Worm (Caenorhabditis elegans) whole organism, L4 larva: ENCODE data around the gene srh-74.
A peak's percentile ranks its signal among the peaks of the same experiment; 100 is the strongest.

Experiments used
- F44E2.7 ChIP-seq: fragments of 200-800 bp; sonication (Bioruptor generic); IDR thresholded peaks from 2 replicates; pipeline ENCODE4 v2.1.2; 2022; ENCODE audit warnings: missing genetic modification characterization, missing compliant biosample characterization
- R02D3.7 ChIP-seq: fragments of 150-350 bp; sonication (generic microtip); optimal IDR thresholded peaks from 3 replicates; lab custom pipeline; 2014; ENCODE audit warnings: missing biosample characterization, missing genetic modification characterization
- Y5F2A.4 ChIP-seq: fragments of 200-800 bp; sonication (Bioruptor generic); optimal IDR thresholded peaks from 2 replicates; lab custom pipeline; 2018; ENCODE audit warnings: mild to moderate bottlenecking, missing genetic modification characterization, missing compliant biosample characterization
- aly-2 ChIP-seq: sonication (generic microtip); optimal IDR thresholded peaks from 2 replicates; lab custom pipeline; 2018; ENCODE audit warnings: missing biosample characterization, missing genetic modification characterization
- ama-1 ChIP-seq: fragments of 150-350 bp; optimal IDR thresholded peaks from 2 replicates; lab custom pipeline; 2014; ENCODE audit warnings: inconsistent platforms, mixed read lengths
- attf-4 ChIP-seq: sonication (generic microtip); optimal IDR thresholded peaks from 3 replicates; lab custom pipeline; 2017; ENCODE audit warnings: missing biosample characterization, missing genetic modification characterization
- ceh-20 ChIP-seq: fragments of 200-800 bp; sonication (Bioruptor generic); IDR thresholded peaks from 2 replicates; pipeline ENCODE4 v1.3.6; 2022; ENCODE audit warnings: missing genetic modification reagents, missing genetic modification characterization, missing compliant biosample characterization
- ceh-28 ChIP-seq: fragments of 150-350 bp; optimal IDR thresholded peaks from 2 replicates; lab custom pipeline; 2014; ENCODE audit warnings: missing biosample characterization, missing genetic modification reagents, missing genetic modification characterization
- ceh-32 ChIP-seq: sonication (generic microtip); optimal IDR thresholded peaks from 2 replicates; lab custom pipeline; 2016; ENCODE audit warnings: mild to moderate bottlenecking, missing genetic modification characterization, missing compliant biosample characterization; ENCODE audit not compliant: poor library complexity
- cey-2 ChIP-seq: sonication (generic microtip); optimal IDR thresholded peaks from 3 replicates; lab custom pipeline; 2017; ENCODE audit warnings: missing genetic modification characterization, mild to moderate bottlenecking, missing compliant biosample characterization, antibody characterized with exemption, borderline replicate concordance; ENCODE audit not compliant: insufficient read depth
- dmd-9 ChIP-seq: fragments of 200-800 bp; sonication (Bioruptor generic); IDR thresholded peaks from 2 replicates; pipeline ENCODE4 v1.3.6; 2022; ENCODE audit warnings: missing genetic modification reagents, missing genetic modification characterization, missing compliant biosample characterization
- duxl-1 ChIP-seq: sonication (generic microtip); optimal IDR thresholded peaks from 2 replicates; lab custom pipeline; 2016; ENCODE audit warnings: mild to moderate bottlenecking, missing genetic modification characterization, moderate library complexity, missing compliant biosample characterization; ENCODE audit not compliant: poor library complexity
- dve-1 ChIP-seq: sonication (generic microtip); optimal IDR thresholded peaks from 2 replicates; lab custom pipeline; 2017; ENCODE audit warnings: antibody characterized with exemption, mild to moderate bottlenecking, missing genetic modification characterization, missing compliant biosample characterization; ENCODE audit not compliant: insufficient read depth
- egl-27 ChIP-seq: sonication (generic microtip); optimal IDR thresholded peaks from 3 replicates; lab custom pipeline; 2017; ENCODE audit warnings: missing biosample characterization, missing genetic modification reagents, missing genetic modification characterization
- fkh-10 ChIP-seq: fragments of 150-350 bp; optimal IDR thresholded peaks from 2 replicates; lab custom pipeline; 2014; ENCODE audit warnings: missing biosample characterization, missing genetic modification reagents, missing genetic modification characterization
- fos-1 ChIP-seq: fragments of 150-350 bp; optimal IDR thresholded peaks from 2 replicates; lab custom pipeline; 2014; ENCODE audit warnings: missing biosample characterization, missing genetic modification characterization
- gei-8 ChIP-seq: fragments of 200-800 bp; sonication (Bioruptor generic); optimal IDR thresholded peaks from 2 replicates; lab custom pipeline; 2018; ENCODE audit warnings: mild to moderate bottlenecking, missing genetic modification characterization, missing compliant biosample characterization
- hif-1 ChIP-seq, 2 experiments: sonication (generic microtip); optimal IDR thresholded peaks; 2 replicates each; lab custom pipeline; 2016 to 2017; ENCODE audit warnings: missing compliant biosample characterization in 2 of 2, missing genetic modification characterization in 2 of 2, missing genetic modification reagents in 2 of 2, missing genotype in 2 of 2, mild to moderate bottlenecking in 1 of 2
- hlh-11 ChIP-seq: fragments of 200-800 bp; sonication (Bioruptor generic); optimal IDR thresholded peaks from 2 replicates; lab custom pipeline; 2018; ENCODE audit warnings: mild to moderate bottlenecking, missing genetic modification characterization, missing compliant biosample characterization
- hlh-30 ChIP-seq: sonication (generic microtip); optimal IDR thresholded peaks from 2 replicates; lab custom pipeline; 2017; ENCODE audit warnings: antibody characterized with exemption, mild to moderate bottlenecking, missing genetic modification characterization, missing compliant biosample characterization; ENCODE audit not compliant: insufficient read depth
- hmg-1.1 ChIP-seq: fragments of 200-800 bp; sonication (Bioruptor generic); IDR thresholded peaks from 2 replicates; pipeline ENCODE4 v1.3.6; 2022; ENCODE audit warnings: missing genetic modification reagents, missing genetic modification characterization, missing compliant biosample characterization
- jun-1 ChIP-seq: fragments of 150-350 bp; optimal IDR thresholded peaks from 2 replicates; lab custom pipeline; 2014; ENCODE audit warnings: missing biosample characterization, missing genetic modification reagents, missing genetic modification characterization
- lin-13 ChIP-seq: fragments of 150-350 bp; optimal IDR thresholded peaks from 2 replicates; lab custom pipeline; 2014; ENCODE audit warnings: missing biosample characterization, missing genetic modification reagents, missing genetic modification characterization
- lin-38 ChIP-seq: fragments of 200-800 bp; sonication (Bioruptor generic); IDR thresholded peaks from 2 replicates; pipeline ENCODE4 v1.3.6; 2022; ENCODE audit warnings: missing genetic modification reagents, missing genetic modification characterization, missing compliant biosample characterization
- lin-39 ChIP-seq: fragments of 150-350 bp; optimal IDR thresholded peaks from 2 replicates; lab custom pipeline; 2014; ENCODE audit warnings: missing biosample characterization, missing genetic modification reagents, missing genetic modification characterization
- lir-3 ChIP-seq: sonication (generic microtip); optimal IDR thresholded peaks from 2 replicates; lab custom pipeline; 2016; ENCODE audit warnings: mild to moderate bottlenecking, missing genetic modification characterization, missing compliant biosample characterization
- lsy-2 ChIP-seq, 2 experiments: fragments of 150-350 bp in 1 of 2; sonication (generic microtip) in 1 of 2; optimal IDR thresholded peaks; 2 replicates each; lab custom pipeline; 2014 to 2017; ENCODE audit warnings: missing biosample characterization in 2 of 2, missing genetic modification characterization in 2 of 2
- madf-5 ChIP-seq, 2 experiments: fragments of 200-800 bp; sonication (Bioruptor generic); IDR thresholded peaks; 2 replicates each; pipeline ENCODE4 v1.3.6; 2022; ENCODE audit warnings: missing compliant biosample characterization in 2 of 2, missing genetic modification characterization in 2 of 2
- madf-9 ChIP-seq: fragments of 200-800 bp; sonication (Bioruptor generic); conservative IDR thresholded peaks from 2 replicates; pipeline ENCODE4 v1.3.6; 2022; ENCODE audit warnings: missing genetic modification reagents, missing genetic modification characterization, missing compliant biosample characterization
- mdt-29 ChIP-seq: fragments of 200-800 bp; sonication (Bioruptor generic); IDR thresholded peaks from 2 replicates; pipeline ENCODE4 v1.3.6; 2022; ENCODE audit warnings: missing genetic modification reagents, missing genetic modification characterization, missing compliant biosample characterization
- mep-1 ChIP-seq: fragments of 150-350 bp; sonication (generic microtip); optimal IDR thresholded peaks from 3 replicates; lab custom pipeline; 2014; ENCODE audit warnings: missing biosample characterization, missing genetic modification characterization
- mes-2 ChIP-seq: sonication (generic microtip); optimal IDR thresholded peaks from 2 replicates; lab custom pipeline; 2016; ENCODE audit warnings: missing genotype, mild to moderate bottlenecking, missing genetic modification characterization, missing compliant biosample characterization; ENCODE audit not compliant: poor library complexity, severe bottlenecking
- nhr-102 ChIP-seq: sonication (generic microtip); optimal IDR thresholded peaks from 2 replicates; lab custom pipeline; 2016; ENCODE audit warnings: mild to moderate bottlenecking, missing genetic modification characterization, moderate library complexity, missing compliant biosample characterization
- nhr-11 ChIP-seq: fragments of 150-350 bp; optimal IDR thresholded peaks from 2 replicates; lab custom pipeline; 2014; ENCODE audit warnings: missing biosample characterization, missing genetic modification characterization
- nhr-111 ChIP-seq: fragments of 200-800 bp; sonication (Bioruptor generic); optimal IDR thresholded peaks from 2 replicates; lab custom pipeline; 2018; ENCODE audit warnings: mild to moderate bottlenecking, missing genetic modification characterization, missing compliant biosample characterization
- nhr-25 ChIP-seq: sonication (generic microtip); optimal IDR thresholded peaks from 2 replicates; lab custom pipeline; 2017; ENCODE audit warnings: missing genetic modification characterization, mild to moderate bottlenecking, missing compliant biosample characterization, antibody characterized with exemption, moderate library complexity, borderline replicate concordance; ENCODE audit not compliant: insufficient read depth
- nhr-41 ChIP-seq: fragments of 200-800 bp; sonication (Bioruptor generic); IDR thresholded peaks from 2 replicates; pipeline ENCODE4 v1.3.6; 2022; ENCODE audit warnings: missing genetic modification reagents, missing genetic modification characterization, missing compliant biosample characterization
- nhr-42 ChIP-seq: fragments of 200-800 bp; sonication (Bioruptor generic); IDR thresholded peaks from 2 replicates; pipeline ENCODE4 v1.3.6; 2022; ENCODE audit warnings: missing genetic modification characterization, missing compliant biosample characterization
- nhr-76 ChIP-seq: fragments of 150-350 bp; optimal IDR thresholded peaks from 2 replicates; lab custom pipeline; 2014; ENCODE audit warnings: missing biosample characterization, missing genetic modification characterization
- pha-4 ChIP-seq, 2 experiments: fragments of 150-350 bp in 1 of 2; fragments of 200-800 bp in 1 of 2; sonication (Bioruptor generic) in 1 of 2; IDR thresholded peaks in 1 of 2; optimal IDR thresholded peaks in 1 of 2; 2 replicates each; pipeline versions ENCODE4 v1.3.6 to Lab custom; 2014 to 2022; ENCODE audit warnings: missing genetic modification characterization in 2 of 2, missing genetic modification reagents in 2 of 2, missing biosample characterization in 1 of 2, missing compliant biosample characterization in 1 of 2
- pqm-1 ChIP-seq: sonication (generic microtip); optimal IDR thresholded peaks from 2 replicates; lab custom pipeline; 2017; ENCODE audit warnings: missing biosample characterization, missing genetic modification characterization
- saeg-2 ChIP-seq: fragments of 200-800 bp; sonication (Bioruptor generic); IDR thresholded peaks from 2 replicates; pipeline ENCODE4 v1.3.6; 2022; ENCODE audit warnings: missing genetic modification reagents, missing genetic modification characterization, missing compliant biosample characterization
- spr-3 ChIP-seq: fragments of 200-800 bp; sonication (Bioruptor generic); optimal IDR thresholded peaks from 2 replicates; lab custom pipeline; 2018; ENCODE audit warnings: mild to moderate bottlenecking, missing genetic modification characterization, missing compliant biosample characterization
- tag-97 ChIP-seq: fragments of 200-800 bp; sonication (Bioruptor generic); IDR thresholded peaks from 2 replicates; pipeline ENCODE4 v1.3.6; 2022; ENCODE audit warnings: missing genetic modification characterization, missing compliant biosample characterization
- unc-39 ChIP-seq: sonication (generic microtip); optimal IDR thresholded peaks from 2 replicates; lab custom pipeline; 2017; ENCODE audit warnings: missing biosample characterization, missing genetic modification characterization
- zag-1 ChIP-seq: fragments of 150-350 bp; optimal IDR thresholded peaks from 2 replicates; lab custom pipeline; 2014; ENCODE audit warnings: missing biosample characterization, missing genetic modification characterization
- zfp-3 ChIP-seq: fragments of 200-800 bp; sonication (Bioruptor generic); conservative IDR thresholded peaks from 2 replicates; pipeline ENCODE4 v1.3.6; 2022; ENCODE audit warnings: missing genetic modification reagents, missing genetic modification characterization, missing compliant biosample characterization
- ztf-11 ChIP-seq: fragments of 150-350 bp; optimal IDR thresholded peaks from 2 replicates; lab custom pipeline; 2014; ENCODE audit warnings: missing biosample characterization, missing genetic modification characterization
- ztf-7 ChIP-seq: fragments of 150-350 bp; optimal IDR thresholded peaks from 2 replicates; lab custom pipeline; 2014; ENCODE audit warnings: missing biosample characterization, missing genetic modification characterization

The srh-74 gene

DNA sequence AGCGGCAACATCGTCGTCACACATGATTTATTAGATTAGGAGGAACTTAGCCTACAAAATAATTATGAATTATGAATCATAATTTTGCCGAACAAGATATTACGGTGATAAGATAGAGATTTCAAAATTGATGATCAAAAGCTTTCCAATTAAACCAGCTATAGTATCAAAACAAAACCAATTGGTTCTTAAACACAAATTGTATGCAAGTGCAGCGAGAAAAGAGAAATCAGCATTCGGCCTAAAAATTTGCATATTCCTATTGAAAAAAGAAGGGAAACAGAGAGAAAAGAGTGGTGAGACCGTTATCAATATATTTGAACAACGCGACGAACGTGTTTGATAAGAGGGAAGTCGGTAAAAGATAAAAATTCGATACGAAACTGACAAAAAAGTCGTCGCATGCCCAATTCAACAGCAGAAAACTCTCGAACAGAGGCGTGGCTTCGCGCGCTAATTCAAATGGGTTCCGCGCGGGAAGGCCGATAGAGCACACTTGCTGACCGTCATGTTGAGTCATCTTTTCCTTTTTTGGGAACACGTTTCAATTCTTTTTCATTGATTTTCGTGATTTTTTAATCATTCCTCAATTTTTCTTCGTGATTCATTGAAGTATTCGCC is 29.6 kb upstream of the srh-74 start, which contains the start of gene act-2 (continued):
- TF ChIP-seq hlh-11 (tag; lab: Kevin White, UChicago) (peak; percentile 86), lin-39 (tag; lab: Kevin White, UChicago) (no peak), R02D3.7 (tag; lab: Kevin White, UChicago) (no peak), nhr-25 (tag; lab: Kevin White, UChicago) (peak; percentile 89), mep-1 (peak; percentile 84), pha-4 (GFP tag; IDR thresholded peaks at IDR 0.05; lab: Robert Waterston, UW) (0 out of 2 replicates have a peak, but pooled peaks have one; percentile 16), pha-4 (tag; optimal IDR thresholded peaks at IDR 0.05; lab: Kevin White, UChicago) (peak; percentile 73), lir-3 (tag; lab: Kevin White, UChicago) (no peak), saeg-2 (GFP tag; lab: Robert Waterston, UW) (no peak), dve-1 (tag; lab: Kevin White, UChicago) (peak; percentile 78), hmg-1.1 (peak; percentile 57; the same call in 1 of the 2 replicates), ceh-32 (tag; lab: Kevin White, UChicago) (no peak), duxl-1 (tag; lab: Kevin White, UChicago) (peak; percentile 10), unc-39 (no peak), egl-27 (tag; lab: Kevin White, UChicago) (no peak), hif-1 (tag; optimal IDR thresholded peaks at IDR 0.05; lab: Kevin White, UChicago) (peak in 1 of 2 experiments; percentile 44), mdt-29 (GFP tag; lab: Robert Waterston, UW) (0 out of 2 replicates have a peak, but pooled peaks have one; percentile 32), ceh-20 (GFP tag; lab: Robert Waterston, UW) (no peak), gei-8 (GFP tag; lab: Kevin White, UChicago) (no peak), ceh-28 (no peak), attf-4 (no peak), madf-9 (peak; percentile 59; the same call in 1 of the 2 replicates), Y5F2A.4 (GFP tag; lab: Kevin White, UChicago) (no peak), lin-13 (GFP tag; lab: Kevin White, UChicago) (peak; percentile 28), lin-38 (GFP tag; lab: Robert Waterston, UW) (peak; percentile 94), ztf-11 (tag; lab: Kevin White, UChicago) (no peak), nhr-111 (GFP tag; lab: Kevin White, UChicago) (no peak), nhr-42 (GFP tag; lab: Robert Waterston, UW) (no peak), F44E2.7 (GFP tag; lab: Robert Waterston, UW) (no peak), fkh-10 (GFP tag; lab: Kevin White, UChicago) (peak; percentile 64), nhr-102 (no peak), cey-2 (no peak), ztf-7 (tag; lab: Kevin White, UChicago) (no peak), zag-1 (tag; lab: Kevin White, UChicago) (no peak), fos-1 (tag; lab: Kevin White, UChicago) (no peak), ama-1 (no peak), aly-2 (tag; lab: Kevin White, UChicago) (no peak), nhr-76 (no peak), lsy-2 (tag; optimal IDR thresholded peaks at IDR 0.05; lab: Kevin White, UChicago) (peak in 1 of 2 experiments; percentile 84), pqm-1 (peak; percentile 71), nhr-11 (tag; lab: Kevin White, UChicago) (peak; percentile 45), dmd-9 (GFP tag; lab: Robert Waterston, UW) (no peak), zfp-3 (GFP tag; lab: Robert Waterston, UW) (no peak), spr-3 (GFP tag; lab: Kevin White, UChicago) (no peak), jun-1 (no peak), hlh-30 (peak; percentile 88), tag-97 (GFP tag; lab: Robert Waterston, UW) (no peak), madf-5 (GFP tag; IDR thresholded peaks at IDR 0.05; lab: Robert Waterston, UW) (no peak), nhr-41 (GFP tag; lab: Robert Waterston, UW) (no peak), mes-2 (tag; lab: Kevin White, UChicago) (peak; percentile 76)
